Worm (Caenorhabditis elegans) whole organism, early embryonic: ENCODE results near the gene vang-1.

ENCODE experiments used
- B0310.2 ChIP-seq: sonication (generic microtip); optimal IDR thresholded peaks from 2 replicates; lab custom pipeline; 2016; ENCODE audit warnings: mild to moderate bottlenecking, missing genetic modification characterization, missing compliant biosample characterization
- aly-1 ChIP-seq: sonication (generic microtip); optimal IDR thresholded peaks from 2 replicates; lab custom pipeline; 2016; ENCODE audit warnings: missing genetic modification characterization, missing compliant biosample characterization
- ama-1 ChIP-seq: fragments of 150-350 bp; optimal IDR thresholded peaks from 2 replicates; lab custom pipeline; 2014
- ceh-13 ChIP-seq: fragments of 200-800 bp; sonication (Bioruptor generic); optimal IDR thresholded peaks from 2 replicates; lab custom pipeline; 2018; ENCODE audit warnings: mild to moderate bottlenecking, missing genetic modification characterization, missing compliant biosample characterization
- ceh-36 ChIP-seq: sonication (generic microtip); optimal IDR thresholded peaks from 2 replicates; lab custom pipeline; 2016; ENCODE audit warnings: missing genetic modification characterization, inconsistent platforms, missing compliant biosample characterization
- ets-7 ChIP-seq: sonication (generic microtip); optimal IDR thresholded peaks from 2 replicates; lab custom pipeline; 2016; ENCODE audit warnings: missing genotype, missing genetic modification characterization, missing compliant biosample characterization
- hnd-1 ChIP-seq: sonication (generic microtip); optimal IDR thresholded peaks from 2 replicates; lab custom pipeline; 2016; ENCODE audit warnings: missing genetic modification characterization, missing compliant biosample characterization
- pes-1 ChIP-seq: fragments of 200-800 bp; sonication (Bioruptor generic); IDR thresholded peaks from 2 replicates; pipeline ENCODE4 v1.3.6; 2022; ENCODE audit warnings: missing genetic modification reagents, missing genetic modification characterization, missing compliant biosample characterization
- scrt-1 ChIP-seq: fragments of 200-800 bp; sonication (Bioruptor generic); IDR thresholded peaks from 2 replicates; pipeline ENCODE4 v1.3.6; 2022; ENCODE audit warnings: missing genetic modification characterization, missing compliant biosample characterization
- sea-1 ChIP-seq: fragments of 200-800 bp; sonication (Bioruptor generic); conservative IDR thresholded peaks from 2 replicates; pipeline ENCODE4 v1.3.6; 2022; ENCODE audit warnings: missing genetic modification characterization, missing compliant biosample characterization
- tbx-11 ChIP-seq: fragments of 200-800 bp; sonication (Bioruptor generic); IDR thresholded peaks from 2 replicates; pipeline ENCODE4 v1.3.6; 2022; ENCODE audit warnings: missing genetic modification characterization, missing compliant biosample characterization
- tra-4 ChIP-seq: sonication (generic microtip); optimal IDR thresholded peaks from 2 replicates; lab custom pipeline; 2017; ENCODE audit warnings: missing genetic modification characterization, missing compliant biosample characterization

- TF ChIP-seq ceh-36 (tag; lab: Kevin White, UChicago) = no peak
- TF ChIP-seq ama-1 = no peak
- no peak for TF ChIP-seq sea-1
- TF ChIP-seq pes-1 (GFP tag; lab: Robert Waterston, UW) = no peak
- no peak for TF ChIP-seq aly-1
- TF ChIP-seq ets-7 (tag; lab: Kevin White, UChicago) = no peak
- TF ChIP-seq tbx-11 = no peak
- TF ChIP-seq B0310.2 (tag; lab: Kevin White, UChicago) = no peak
- no peak for TF ChIP-seq hnd-1 (tag; lab: Kevin White, UChicago)
- TF ChIP-seq tra-4 (tag; lab: Kevin White, UChicago) = no peak
- TF ChIP-seq scrt-1 (GFP tag; lab: Robert Waterston, UW) = no peak
- TF ChIP-seq ceh-13 (GFP tag; lab: Kevin White, UChicago) = no peak
Observed at ce11 chrX:2853963-2854362, 31.7 kb upstream of the vang-1 start.
